Worm (Caenorhabditis elegans) whole organism, late embryonic: ENCODE results near the gene H19J13.2.

ENCODE experiments used
- C38D4.7 ChIP-seq: fragments of 200-800 bp; sonication (Bioruptor generic); optimal IDR thresholded peaks from 2 replicates; lab custom pipeline; 2018; ENCODE audit warnings: mild to moderate bottlenecking, missing genetic modification characterization, moderate library complexity, missing compliant biosample characterization
- K02D7.2 ChIP-seq: sonication (generic microtip); optimal IDR thresholded peaks from 2 replicates; lab custom pipeline; 2017; ENCODE audit warnings: mild to moderate bottlenecking, missing genetic modification characterization, missing compliant biosample characterization
- T23F11.4 ChIP-seq: fragments of 200-800 bp; sonication (Bioruptor generic); optimal IDR thresholded peaks from 2 replicates; lab custom pipeline; 2018; ENCODE audit warnings: mild to moderate bottlenecking, missing genetic modification characterization, missing compliant biosample characterization
- ceh-14 ChIP-seq: sonication (generic microtip); optimal IDR thresholded peaks from 2 replicates; lab custom pipeline; 2016; ENCODE audit warnings: missing genotype, missing genetic modification characterization, missing compliant biosample characterization
- ceh-24 ChIP-seq: sonication (generic microtip); optimal IDR thresholded peaks from 2 replicates; lab custom pipeline; 2016; ENCODE audit warnings: mild to moderate bottlenecking, missing genetic modification characterization, missing compliant biosample characterization
- ceh-30 ChIP-seq: fragments of 150-350 bp; optimal IDR thresholded peaks from 2 replicates; lab custom pipeline; 2014; ENCODE audit warnings: missing biosample characterization, missing genetic modification characterization
- ceh-45 ChIP-seq: fragments of 200-800 bp; sonication (Bioruptor generic); IDR thresholded peaks from 2 replicates; pipeline ENCODE4 v1.3.6; 2022; ENCODE audit warnings: missing genetic modification reagents, missing genetic modification characterization, missing compliant biosample characterization
- ceh-6 ChIP-seq: fragments of 200-800 bp; sonication (Bioruptor generic); optimal IDR thresholded peaks from 2 replicates; lab custom pipeline; 2018; ENCODE audit warnings: mild to moderate bottlenecking, missing genetic modification characterization, missing compliant biosample characterization
- ceh-9 ChIP-seq: sonication (generic microtip); optimal IDR thresholded peaks from 2 replicates; lab custom pipeline; 2016; ENCODE audit warnings: mild to moderate bottlenecking, missing genetic modification characterization, inconsistent platforms, missing compliant biosample characterization
- che-1 ChIP-seq: sonication (generic microtip); optimal IDR thresholded peaks from 2 replicates; lab custom pipeline; 2016; ENCODE audit warnings: mild to moderate bottlenecking, missing genetic modification characterization, missing compliant biosample characterization
- dmd-4 ChIP-seq: sonication (generic microtip); optimal IDR thresholded peaks from 2 replicates; lab custom pipeline; 2016; ENCODE audit warnings: borderline replicate concordance, missing genetic modification characterization, missing compliant biosample characterization
- eyg-1 ChIP-seq: sonication (generic microtip); optimal IDR thresholded peaks from 2 replicates; lab custom pipeline; 2016; ENCODE audit warnings: missing genotype, missing genetic modification characterization, missing compliant biosample characterization
- fax-1 ChIP-seq: sonication (generic microtip); optimal IDR thresholded peaks from 2 replicates; lab custom pipeline; 2016; ENCODE audit warnings: missing genotype, missing genetic modification characterization, missing compliant biosample characterization
- fkh-10 ChIP-seq: fragments of 150-350 bp; optimal IDR thresholded peaks from 2 replicates; lab custom pipeline; 2014; ENCODE audit warnings: missing biosample characterization, missing genetic modification reagents, missing genetic modification characterization
- fkh-6 ChIP-seq: sonication (generic microtip); optimal IDR thresholded peaks from 2 replicates; lab custom pipeline; 2016; ENCODE audit warnings: missing genetic modification characterization, missing compliant biosample characterization
- gmeb-2 ChIP-seq: sonication (generic microtip); optimal IDR thresholded peaks from 2 replicates; lab custom pipeline; 2016; ENCODE audit warnings: missing genetic modification characterization, inconsistent platforms, missing compliant biosample characterization
- hlh-13 ChIP-seq: fragments of 200-800 bp; sonication (Bioruptor generic); optimal IDR thresholded peaks from 2 replicates; lab custom pipeline; 2018; ENCODE audit warnings: mild to moderate bottlenecking, missing genetic modification characterization, missing compliant biosample characterization
- lim-6 ChIP-seq: sonication (generic microtip); optimal IDR thresholded peaks from 2 replicates; lab custom pipeline; 2016; ENCODE audit warnings: missing genetic modification characterization, missing compliant biosample characterization
- madf-2 ChIP-seq: sonication (generic microtip); optimal IDR thresholded peaks from 2 replicates; lab custom pipeline; 2017; ENCODE audit warnings: missing genetic modification characterization, missing compliant biosample characterization
- mec-3 ChIP-seq: sonication (generic microtip); optimal IDR thresholded peaks from 2 replicates; lab custom pipeline; 2016; ENCODE audit warnings: borderline replicate concordance, missing genetic modification characterization, missing compliant biosample characterization
- nfya-1 ChIP-seq: sonication (generic microtip); optimal IDR thresholded peaks from 2 replicates; lab custom pipeline; 2017; ENCODE audit warnings: missing genetic modification characterization, mild to moderate bottlenecking, missing compliant biosample characterization, antibody characterized with exemption, moderate library complexity
- nhr-11 ChIP-seq: fragments of 150-350 bp; optimal IDR thresholded peaks from 2 replicates; lab custom pipeline; 2014; ENCODE audit warnings: missing biosample characterization, missing genetic modification characterization
- pag-3 ChIP-seq: sonication (generic microtip); optimal IDR thresholded peaks from 2 replicates; lab custom pipeline; 2016; ENCODE audit warnings: missing compliant biosample characterization, missing genetic modification characterization, borderline replicate concordance
- pax-1 ChIP-seq: fragments of 150-350 bp; optimal IDR thresholded peaks from 2 replicates; lab custom pipeline; 2014; ENCODE audit warnings: missing biosample characterization, missing genetic modification characterization
- pha-2 ChIP-seq: sonication (generic microtip); optimal IDR thresholded peaks from 2 replicates; lab custom pipeline; 2017; ENCODE audit warnings: mild to moderate bottlenecking, missing genetic modification characterization, missing compliant biosample characterization
- ref-2 ChIP-seq: sonication (generic microtip); optimal IDR thresholded peaks from 2 replicates; lab custom pipeline; 2016; ENCODE audit warnings: missing genetic modification characterization, missing compliant biosample characterization
- sox-4 ChIP-seq: sonication (generic microtip); optimal IDR thresholded peaks from 2 replicates; lab custom pipeline; 2017; ENCODE audit warnings: mild to moderate bottlenecking, missing genetic modification characterization, inconsistent platforms, missing compliant biosample characterization
- syd-9 ChIP-seq: sonication (generic microtip); optimal IDR thresholded peaks from 2 replicates; lab custom pipeline; 2016; ENCODE audit warnings: mild to moderate bottlenecking, missing genetic modification characterization, moderate library complexity, missing compliant biosample characterization
- tbx-2 ChIP-seq: sonication (generic microtip); optimal IDR thresholded peaks from 2 replicates; lab custom pipeline; 2016; ENCODE audit warnings: missing genetic modification characterization, missing compliant biosample characterization
- tbx-7 ChIP-seq: sonication (generic microtip); optimal IDR thresholded peaks from 2 replicates; lab custom pipeline; 2016; ENCODE audit warnings: missing genotype, missing genetic modification characterization, missing compliant biosample characterization
- unc-42 ChIP-seq: sonication (generic microtip); optimal IDR thresholded peaks from 2 replicates; lab custom pipeline; 2016; ENCODE audit warnings: missing genotype, missing genetic modification characterization, missing compliant biosample characterization
- unc-55 ChIP-seq: sonication (generic microtip); optimal IDR thresholded peaks from 2 replicates; lab custom pipeline; 2017; ENCODE audit warnings: missing biosample characterization, missing genetic modification reagents, missing genetic modification characterization
- unc-86 ChIP-seq: sonication (generic microtip); optimal IDR thresholded peaks from 2 replicates; lab custom pipeline; 2016; ENCODE audit warnings: missing genetic modification characterization, missing compliant biosample characterization

H19J13.2 gene

DNA sequence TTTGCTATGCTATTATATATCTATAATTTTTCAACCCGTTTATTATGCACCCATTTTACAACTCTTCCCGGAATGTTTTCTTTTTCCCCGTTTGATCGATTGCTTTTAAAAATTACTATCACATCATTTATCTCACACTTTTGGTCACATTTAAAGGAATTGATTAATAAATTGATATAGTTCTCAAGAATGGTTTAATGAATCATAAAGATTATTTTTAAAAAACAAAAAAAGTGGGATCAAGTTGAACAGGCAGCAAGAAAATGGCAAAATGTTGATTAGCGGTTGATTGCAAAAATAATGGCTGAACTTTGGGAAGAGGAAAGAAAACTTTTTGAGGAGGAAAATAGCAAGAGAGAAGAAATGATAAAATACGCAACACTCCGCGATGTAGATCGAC, 26.1 kb upstream of the H19J13.2 start, which contains the start of gene W06D11.5:
W06D11.5 (plus strand) TSS at position 301 of the 400 bp plus-strand sequence.
- no peak for TF ChIP-seq lim-6 (tag; lab: Kevin White, UChicago)
- TF ChIP-seq fkh-6 = no peak
- no peak for TF ChIP-seq nfya-1 (tag; lab: Kevin White, UChicago)
- TF ChIP-seq C38D4.7 = no peak
- no peak for TF ChIP-seq gmeb-2
- TF ChIP-seq tbx-7 (tag; lab: Kevin White, UChicago) = no peak
- no peak for TF ChIP-seq nhr-11 (tag; lab: Kevin White, UChicago)
- no peak for TF ChIP-seq T23F11.4
- TF ChIP-seq ceh-24 (tag; lab: Kevin White, UChicago) = no peak
- TF ChIP-seq mec-3 (tag; lab: Kevin White, UChicago) = no peak
- no peak for TF ChIP-seq fkh-10 (GFP tag; lab: Kevin White, UChicago)
- TF ChIP-seq ceh-30 (tag; lab: Kevin White, UChicago) = no peak
- no peak for TF ChIP-seq syd-9 (tag; lab: Kevin White, UChicago)
- TF ChIP-seq, all 69 proteins: peak for 0

DNA sequence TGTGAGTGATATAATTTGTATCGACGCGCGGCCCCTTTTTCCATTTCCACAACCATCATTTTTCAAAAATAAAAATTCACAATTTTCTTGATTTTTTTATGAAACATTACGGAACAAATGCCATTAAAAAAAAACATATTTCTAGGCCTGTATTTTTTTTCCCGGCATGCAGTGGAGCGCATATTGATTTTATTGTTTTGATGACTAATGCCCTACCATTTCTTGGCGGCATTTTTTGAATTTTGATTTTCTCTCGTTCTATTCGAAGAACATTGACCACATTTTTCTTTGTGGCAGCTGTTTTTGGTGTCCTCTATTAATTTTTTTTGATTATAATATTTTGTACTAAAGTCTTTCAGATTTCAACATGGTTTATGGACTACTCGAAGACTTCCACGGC, 24.6 kb upstream of the H19J13.2 start, which contains the start of gene W06D11.3:
W06D11.3 (plus strand) TSS at position 360 of the 400 bp plus-strand sequence.
- TF ChIP-seq pax-1 (tag; lab: Kevin White, UChicago) (no peak), unc-42 (tag; lab: Kevin White, UChicago) (no peak), K02D7.2 (tag; lab: Kevin White, UChicago) (no peak), hlh-13 (GFP tag; lab: Kevin White, UChicago) (no peak), sox-4 (tag; lab: Kevin White, UChicago) (no peak), ceh-30 (tag; lab: Kevin White, UChicago) (no peak), pha-2 (no peak), pag-3 (tag; lab: Kevin White, UChicago) (no peak), ceh-45 (no peak), unc-86 (tag; lab: Kevin White, UChicago) (no peak), tbx-2 (tag; lab: Kevin White, UChicago) (no peak)

DNA sequence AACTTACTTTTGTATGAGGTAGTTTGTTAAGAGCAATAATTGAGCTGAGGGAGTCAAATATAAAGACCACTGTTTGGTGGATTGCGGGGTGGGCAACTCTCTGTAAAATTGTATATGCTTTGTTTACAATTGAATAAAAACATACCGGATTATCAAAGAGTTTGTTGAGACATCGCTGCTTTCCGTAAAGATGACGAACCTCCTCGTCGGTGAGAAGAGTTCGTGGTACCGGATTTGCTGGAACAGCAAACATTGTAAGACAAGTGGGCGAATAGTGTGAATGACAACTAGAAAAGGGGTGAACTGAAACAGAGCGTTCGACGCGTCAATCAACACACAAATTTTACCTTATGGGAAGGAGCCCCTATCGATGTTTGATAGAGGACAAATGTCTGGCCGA, 22.6 kb upstream of the H19J13.2 start, which contains the start of gene W06D11.2:
W06D11.2 (minus strand) TSS at position 339 of the 400 bp plus-strand sequence.
- no peak for TF ChIP-seq ceh-14
- no peak for TF ChIP-seq pax-1 (tag; lab: Kevin White, UChicago)
- no peak for TF ChIP-seq eyg-1 (tag; lab: Kevin White, UChicago)
- TF ChIP-seq sox-4 (tag; lab: Kevin White, UChicago) = no peak
- no peak for TF ChIP-seq madf-2 (tag; lab: Kevin White, UChicago)
- no peak for TF ChIP-seq ceh-6 (GFP tag; lab: Kevin White, UChicago)

DNA sequence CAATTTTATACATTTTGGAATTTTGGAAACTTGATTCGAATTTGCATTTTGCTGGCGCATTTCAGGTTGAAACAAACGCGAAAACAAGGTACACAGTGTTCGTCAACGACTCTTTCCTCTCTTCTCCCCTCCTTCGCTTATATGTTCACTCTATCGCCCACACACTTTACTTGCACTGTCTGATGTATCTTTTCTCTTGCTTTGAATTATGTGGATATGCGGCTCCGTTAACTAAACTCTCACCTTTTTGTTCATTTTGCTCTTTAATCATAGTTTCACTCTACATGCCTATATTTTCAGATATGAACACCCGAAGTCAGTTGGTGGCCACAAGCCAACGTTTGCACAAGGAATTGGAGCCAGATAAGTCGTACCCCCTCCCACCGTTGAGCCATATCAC, 20.5 kb upstream of the H19J13.2 start, which contains the start of gene W06D11.1:
W06D11.1 (plus strand) TSS at position 301 of the 400 bp plus-strand sequence.
- TF ChIP-seq sox-4 (tag; lab: Kevin White, UChicago) = no peak

DNA sequence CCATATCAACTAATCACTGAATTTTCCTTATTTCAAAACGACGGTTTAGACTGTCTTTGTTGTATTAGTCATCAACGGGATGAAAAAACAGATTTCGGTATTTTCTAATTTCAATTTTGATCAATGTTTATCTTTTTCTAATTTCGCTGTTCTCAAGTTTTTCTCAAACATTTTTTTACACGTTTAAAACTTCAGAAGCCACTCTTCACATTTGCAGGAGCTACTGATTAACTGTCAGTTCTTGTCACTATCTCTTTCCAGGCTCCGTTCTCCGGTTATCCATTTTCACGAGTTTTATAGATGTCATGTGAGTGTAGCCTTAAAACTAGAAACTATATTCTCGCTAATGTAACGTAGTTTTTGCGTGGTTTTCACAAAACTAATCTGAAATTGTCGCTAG, 16.8 kb upstream of the H19J13.2 start, which contains the start of gene C04B4.4:
C04B4.4 (plus strand) TSS at position 301 of the 400 bp plus-strand sequence.
- TF ChIP-seq madf-2 (tag; lab: Kevin White, UChicago) (no peak), dmd-4 (no peak), unc-55 (GFP tag; lab: Kevin White, UChicago) (no peak)

DNA sequence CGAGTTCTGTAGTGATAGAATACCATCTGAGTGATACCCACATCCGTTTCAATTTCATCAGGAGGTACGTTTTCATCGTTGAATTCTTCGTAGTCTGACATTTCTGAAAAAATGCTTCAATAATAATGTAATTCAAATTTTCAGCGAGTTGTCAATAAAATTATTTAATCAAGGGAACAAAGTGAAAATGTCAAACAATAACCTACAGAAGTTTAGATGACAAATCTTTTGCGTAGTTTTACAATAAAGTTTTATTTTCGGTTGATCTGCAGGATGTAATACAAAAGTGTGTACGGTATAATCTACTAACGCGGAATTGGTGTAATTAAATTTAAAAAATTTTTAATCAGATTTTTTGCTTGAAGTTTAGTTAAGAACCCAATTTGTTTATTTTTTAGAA, 14.5 kb upstream of the H19J13.2 start, which contains the start of gene C04B4.5:
C04B4.5 (minus strand) TSS at position 101 of the 400 bp plus-strand sequence.
- TF ChIP-seq ceh-9 (tag; lab: Kevin White, UChicago) = no peak
- no peak for TF ChIP-seq gmeb-2
- no peak for TF ChIP-seq ref-2 (tag; lab: Kevin White, UChicago)
- TF ChIP-seq mec-3 (tag; lab: Kevin White, UChicago) = no peak
- TF ChIP-seq che-1 = no peak
- TF ChIP-seq fax-1 (tag; lab: Kevin White, UChicago) = no peak
- TF ChIP-seq unc-42 (tag; lab: Kevin White, UChicago) = no peak
- no peak for TF ChIP-seq K02D7.2 (tag; lab: Kevin White, UChicago)
